Fruit fly (Drosophila melanogaster) whole organism, embryonic: ENCODE measurements around the gene Vav.

ENCODE experiments used
- CG10267 ChIP-seq: fragments of 200-800 bp; sonication (Bioruptor generic); optimal IDR thresholded peaks from 2 replicates; lab custom pipeline; 2018; ENCODE audit warnings: missing biosample characterization, mild to moderate bottlenecking, missing genetic modification characterization, moderate library complexity
- CG10979 ChIP-seq: fragments of 200-800 bp; sonication (Bioruptor generic); optimal IDR thresholded peaks from 2 replicates; lab custom pipeline; 2018; ENCODE audit warnings: missing biosample characterization, mild to moderate bottlenecking, missing genetic modification characterization, moderate library complexity
- CG11093 ChIP-seq: fragments of 200-800 bp; sonication (Bioruptor generic); IDR thresholded peaks from 3 replicates; pipeline ENCODE4 v1.3.6; 2022; ENCODE audit warnings: missing biosample characterization, missing genetic modification characterization
- CG14050 ChIP-seq: fragments of 200-800 bp; sonication (Bioruptor generic); IDR thresholded peaks from 3 replicates; pipeline ENCODE4 v1.3.6; 2022; ENCODE audit warnings: missing biosample characterization, missing genetic modification characterization
- CG1647 ChIP-seq: fragments of 200-800 bp; sonication (Bioruptor generic); optimal IDR thresholded peaks from 3 replicates; lab custom pipeline; 2016; ENCODE audit warnings: missing biosample characterization, missing genetic modification characterization
- CG17829 ChIP-seq: fragments of 200-800 bp; optimal IDR thresholded peaks from 2 replicates; lab custom pipeline; 2019; ENCODE audit warnings: missing biosample characterization, mild to moderate bottlenecking, missing genetic modification characterization, moderate library complexity
- CG17912 ChIP-seq: fragments of 200-800 bp; sonication (Bioruptor generic); optimal IDR thresholded peaks from 2 replicates; lab custom pipeline; 2018; ENCODE audit warnings: missing biosample characterization, mild to moderate bottlenecking, missing genetic modification characterization
- CG2120 ChIP-seq: fragments of 200-800 bp; sonication (Bioruptor generic); optimal IDR thresholded peaks from 3 replicates; lab custom pipeline; 2016; ENCODE audit warnings: missing biosample characterization, missing genetic modification characterization
- CG32767 ChIP-seq: fragments of 200-800 bp; sonication (Bioruptor generic); IDR thresholded peaks from 2 replicates; pipeline ENCODE4 v1.3.6; 2022; ENCODE audit warnings: missing biosample characterization, missing genetic modification characterization
- CG3726 ChIP-seq: fragments of 200-800 bp; sonication (Bioruptor generic); IDR thresholded peaks from 3 replicates; pipeline ENCODE4, ENCODE4 v1.3.6; 2022; ENCODE audit warnings: missing biosample characterization, missing genetic modification characterization
- CG5953 ChIP-seq: fragments of 200-800 bp; sonication (Bioruptor generic); IDR thresholded peaks from 2 replicates; pipeline ENCODE4 v1.3.6; 2022; ENCODE audit warnings: missing biosample characterization, missing genetic modification characterization
- CG8281 ChIP-seq: fragments of 200-800 bp; sonication (Bioruptor generic); optimal IDR thresholded peaks from 2 replicates; lab custom pipeline; 2018; ENCODE audit warnings: missing biosample characterization, mild to moderate bottlenecking, missing genetic modification characterization, moderate library complexity
- CG9727 ChIP-seq: fragments of 200-800 bp; sonication (Bioruptor generic); optimal IDR thresholded peaks from 3 replicates; lab custom pipeline; 2017; ENCODE audit warnings: missing biosample characterization, mild to moderate bottlenecking, missing genetic modification characterization
- D ChIP-seq, 2 experiments: fragments of 200-800 bp in 1 of 2; fragments of >200 bp in 1 of 2; sonication (Bioruptor generic) in 1 of 2; optimal IDR thresholded peaks; 2 replicates in 1 of 2; 3 replicates in 1 of 2; lab custom pipeline; 2017; ENCODE audit warnings: mild to moderate bottlenecking in 1 of 2, missing biosample characterization in 1 of 2, missing genetic modification characterization in 1 of 2, missing genetic modification reagents in 1 of 2
- D19B ChIP-seq: fragments of 200-800 bp; sonication (Bioruptor generic); optimal IDR thresholded peaks from 2 replicates; lab custom pipeline; 2017; ENCODE audit warnings: missing biosample characterization, mild to moderate bottlenecking, missing genetic modification characterization
- Dek ChIP-seq: fragments of 200-800 bp; sonication (Bioruptor generic); optimal IDR thresholded peaks from 3 replicates; lab custom pipeline; 2019; ENCODE audit warnings: missing biosample characterization, mild to moderate bottlenecking, missing genetic modification characterization, moderate library complexity
- Elba2 ChIP-seq: fragments of 200-800 bp; sonication (Bioruptor generic); optimal IDR thresholded peaks from 3 replicates; lab custom pipeline; 2016; ENCODE audit warnings: missing biosample characterization, missing genetic modification characterization
- Hey ChIP-seq: fragments of 200-800 bp; sonication (Bioruptor generic); optimal IDR thresholded peaks from 3 replicates; lab custom pipeline; 2018; ENCODE audit warnings: missing biosample characterization, mild to moderate bottlenecking, missing genetic modification characterization
- Hr39 ChIP-seq: fragments of >200 bp; optimal IDR thresholded peaks from 2 replicates; lab custom pipeline; 2017
- Hr78 ChIP-seq, 2 experiments: fragments of 200-800 bp in 1 of 2; fragments of >200 bp in 1 of 2; sonication (Bioruptor generic) in 1 of 2; optimal IDR thresholded peaks; 2 replicates each; lab custom pipeline; 2017 to 2019; ENCODE audit warnings: missing biosample characterization in 2 of 2, missing genetic modification characterization in 2 of 2, mild to moderate bottlenecking in 1 of 2, moderate library complexity in 1 of 2
- Hsf ChIP-seq: fragments of 200-800 bp; sonication (Bioruptor generic); optimal IDR thresholded peaks from 3 replicates; lab custom pipeline; 2016; ENCODE audit warnings: missing biosample characterization, missing genetic modification characterization
- Rfx ChIP-seq: fragments of 200-800 bp; sonication (Bioruptor generic); IDR thresholded peaks from 2 replicates; pipeline ENCODE4 v1.3.6; 2022; ENCODE audit warnings: missing biosample characterization, missing genetic modification characterization
- Sox100B ChIP-seq: fragments of 200-800 bp; sonication (Bioruptor generic); optimal IDR thresholded peaks from 3 replicates; lab custom pipeline; 2018; ENCODE audit warnings: missing biosample characterization, mild to moderate bottlenecking, missing genetic modification characterization
- Usf ChIP-seq: fragments of 200-800 bp; sonication (Bioruptor generic); optimal IDR thresholded peaks from 2 replicates; lab custom pipeline; 2017; ENCODE audit warnings: missing genotype, missing biosample characterization, missing genetic modification characterization
- amos ChIP-seq: fragments of 200-800 bp; sonication (Bioruptor generic); IDR thresholded peaks from 2 replicates; pipeline ENCODE4 v1.3.6; 2022; ENCODE audit warnings: missing biosample characterization, missing genetic modification characterization; ENCODE audit not compliant: partially characterized antibody
- chif ChIP-seq, 2 experiments: fragments of 200-800 bp; sonication (Bioruptor generic); optimal IDR thresholded peaks; 3 replicates each; lab custom pipeline; 2016; ENCODE audit warnings: missing biosample characterization in 2 of 2, missing genetic modification characterization in 2 of 2
- crc ChIP-seq: fragments of 200-800 bp; sonication (Bioruptor generic); optimal IDR thresholded peaks from 2 replicates; lab custom pipeline; 2016; ENCODE audit warnings: missing biosample characterization, missing genetic modification characterization
- croc ChIP-seq: fragments of 200-800 bp; sonication (Bioruptor generic); conservative IDR thresholded peaks from 3 replicates; pipeline ENCODE4 v1.3.6; 2022; ENCODE audit warnings: missing biosample characterization, missing genetic modification characterization
- danr ChIP-seq: fragments of 200-800 bp; sonication (Bioruptor generic); IDR thresholded peaks from 2 replicates; pipeline ENCODE4 v1.3.6; 2022; ENCODE audit warnings: missing biosample characterization, missing genetic modification characterization
- dati ChIP-seq: fragments of 200-800 bp; sonication (Bioruptor generic); IDR thresholded peaks from 2 replicates; pipeline ENCODE4 v1.3.6; 2022; ENCODE audit warnings: missing biosample characterization, missing genetic modification characterization
- esg ChIP-seq: fragments of 200-800 bp; sonication (Bioruptor generic); conservative IDR thresholded peaks from 2 replicates; pipeline ENCODE4 v1.3.6; 2022; ENCODE audit warnings: missing biosample characterization, missing genetic modification characterization
- exex ChIP-seq: fragments of 200-800 bp; sonication (Bioruptor generic); optimal IDR thresholded peaks from 4 replicates; lab custom pipeline; 2018; ENCODE audit warnings: missing biosample characterization, mild to moderate bottlenecking, missing genetic modification characterization, moderate library complexity
- fd64A ChIP-seq: fragments of 200-800 bp; sonication (Bioruptor generic); optimal IDR thresholded peaks from 3 replicates; lab custom pipeline; 2018; ENCODE audit warnings: missing biosample characterization, mild to moderate bottlenecking, missing genetic modification characterization
- her ChIP-seq: fragments of 200-800 bp; sonication (Bioruptor generic); optimal IDR thresholded peaks from 2 replicates; lab custom pipeline; 2016; ENCODE audit warnings: missing biosample characterization, missing genetic modification characterization
- inv ChIP-seq: fragments of 200-800 bp; sonication (Bioruptor generic); IDR thresholded peaks from 2 replicates; pipeline ENCODE4 v1.3.6; 2022; ENCODE audit warnings: missing biosample characterization, missing genetic modification characterization; ENCODE audit not compliant: partially characterized antibody
- lab ChIP-seq: fragments of 200-800 bp; sonication (Bioruptor generic); optimal IDR thresholded peaks from 3 replicates; lab custom pipeline; 2017; ENCODE audit warnings: missing biosample characterization, missing genetic modification characterization, mild to moderate bottlenecking, moderate library complexity, missing genetic modification reagents
- nom ChIP-seq: fragments of 200-800 bp; sonication (Bioruptor generic); optimal IDR thresholded peaks from 2 replicates; lab custom pipeline; 2017; ENCODE audit warnings: missing biosample characterization, missing genetic modification characterization, mild to moderate bottlenecking, moderate library complexity, missing genetic modification reagents
- odd ChIP-seq: fragments of 200-800 bp; sonication (Bioruptor generic); optimal IDR thresholded peaks from 2 replicates; lab custom pipeline; 2017; ENCODE audit warnings: missing biosample characterization, mild to moderate bottlenecking, missing genetic modification characterization
- p53 ChIP-seq: fragments of 200-800 bp; sonication (Bioruptor generic); optimal IDR thresholded peaks from 2 replicates; lab custom pipeline; 2016; ENCODE audit warnings: missing biosample characterization, missing genetic modification characterization
- run ChIP-seq: fragments of 200-800 bp; sonication (Bioruptor generic); optimal IDR thresholded peaks from 3 replicates; lab custom pipeline; 2018; ENCODE audit warnings: missing biosample characterization, mild to moderate bottlenecking, missing genetic modification characterization
- sug ChIP-seq: fragments of 200-800 bp; optimal IDR thresholded peaks from 2 replicates; lab custom pipeline; 2019; ENCODE audit warnings: missing biosample characterization, mild to moderate bottlenecking, missing genetic modification characterization, moderate library complexity
- toy ChIP-seq: fragments of 200-800 bp; sonication (Bioruptor generic); IDR thresholded peaks from 2 replicates; pipeline ENCODE4 v1.3.6; 2022; ENCODE audit warnings: missing biosample characterization, missing genetic modification characterization
- tx ChIP-seq: fragments of 200-800 bp; sonication (Bioruptor generic); optimal IDR thresholded peaks from 2 replicates; lab custom pipeline; 2016; ENCODE audit warnings: missing biosample characterization, missing genetic modification characterization
- unc-4 ChIP-seq: fragments of 200-800 bp; sonication (Bioruptor generic); IDR thresholded peaks from 2 replicates; pipeline ENCODE4 v1.3.6; 2022; ENCODE audit warnings: missing biosample characterization, missing genetic modification characterization; ENCODE audit not compliant: partially characterized antibody
- zen2 ChIP-seq: fragments of 200-800 bp; sonication (Bioruptor generic); IDR thresholded peaks from 3 replicates; pipeline ENCODE4 v1.3.6; 2022; ENCODE audit warnings: missing biosample characterization, missing genetic modification characterization; ENCODE audit not compliant: partially characterized antibody

The Vav gene

DNA sequence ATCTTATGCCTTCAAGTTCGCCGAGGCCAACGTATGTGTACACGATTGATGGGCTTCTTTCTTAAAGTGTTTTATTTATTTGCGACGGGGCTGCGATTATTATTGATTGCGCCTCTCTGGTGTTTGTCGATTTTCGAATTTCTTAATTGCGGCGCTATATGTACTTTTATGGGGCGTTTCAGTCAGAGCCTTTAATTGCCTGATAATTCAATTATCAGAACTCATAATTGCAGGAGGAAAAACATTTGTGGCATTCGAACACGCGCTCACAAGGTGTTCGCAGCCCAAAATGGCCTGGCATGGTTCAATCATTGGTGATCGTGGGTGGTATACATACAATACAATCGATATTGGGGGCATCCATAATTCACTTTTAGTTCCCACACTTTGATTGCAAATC, 24.6 kb downstream of the Vav start:
- TF ChIP-seq exex (tag; lab: Kevin White, UChicago) (peak; percentile 43), Elba2 (GFP tag; lab: Kevin White, UChicago) (no peak), sug (tag; lab: Kevin White, UChicago) (peak; percentile 50), crc (GFP tag; lab: Kevin White, UChicago) (no peak), dati (GFP tag; lab: Robert Waterston, UW) (no peak), tx (GFP tag; lab: Kevin White, UChicago) (no peak), Rfx (GFP tag; lab: Robert Waterston, UW) (no peak), D19B (GFP tag; lab: Kevin White, UChicago) (no peak), D (optimal IDR thresholded peaks at IDR 0.05; lab: Kevin White, UChicago) (no peak), D (GFP tag; optimal IDR thresholded peaks at IDR 0.05; lab: Kevin White, UChicago) (no peak), Hsf (GFP tag; lab: Kevin White, UChicago) (no peak), lab (GFP tag; lab: Kevin White, UChicago) (peak; percentile 60)

dm6 chrX:19287784-19288183, 26.2 kb downstream of the Vav start:
- TF ChIP-seq Hey (tag; lab: Kevin White, UChicago), result peak; percentile 6
- TF ChIP-seq p53 (GFP tag; lab: Kevin White, UChicago), result no peak
- peak; percentile 43 for TF ChIP-seq nom (GFP tag; lab: Kevin White, UChicago)
- peak; percentile 99 for TF ChIP-seq CG8281 (tag; lab: Kevin White, UChicago)

DNA sequence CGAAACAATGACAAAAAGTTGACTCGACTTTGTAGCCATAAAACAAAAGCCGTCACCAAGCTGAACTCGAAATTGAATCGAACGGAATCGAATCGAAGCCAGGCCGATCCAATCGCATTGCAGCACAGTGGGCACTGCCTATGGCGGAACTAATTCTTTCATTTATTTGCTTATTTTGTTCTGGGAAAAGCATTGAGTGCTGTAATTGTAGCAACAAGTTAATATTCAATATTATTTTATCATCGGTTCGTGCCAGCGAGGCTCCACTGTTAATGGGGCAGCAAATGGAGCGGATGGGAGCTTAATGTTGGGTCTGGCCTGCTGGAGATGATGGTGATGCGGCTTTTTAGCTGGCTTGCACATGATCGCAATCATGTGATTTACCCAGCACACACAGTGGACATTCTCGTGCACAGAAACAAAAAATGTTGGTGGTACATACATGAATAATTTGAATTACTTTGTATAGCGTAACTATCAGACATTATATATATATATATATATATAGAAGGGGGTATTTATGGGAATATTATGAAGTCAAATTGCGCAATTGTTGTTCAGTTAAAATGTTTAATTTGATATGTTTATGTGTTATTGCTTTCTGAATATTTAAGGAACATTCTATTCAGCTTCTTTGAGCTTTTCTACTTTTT, 27.8 kb downstream of the Vav start:
- TF ChIP-seq Hr78 (GFP tag; optimal IDR thresholded peaks at IDR 0.05; lab: Kevin White, UChicago) (peak in 1 of 2 experiments; percentile 68), unc-4 (no peak), inv (no peak), run (tag; lab: Kevin White, UChicago) (peak; percentile 85), Hr39 (lab: Kevin White, UChicago) (no peak), CG9727 (GFP tag; lab: Kevin White, UChicago) (peak; percentile 69), odd (peak; percentile 77), CG10979 (tag; lab: Kevin White, UChicago) (peak; percentile 84), D (optimal IDR thresholded peaks at IDR 0.05; lab: Kevin White, UChicago) (no peak), D (GFP tag; optimal IDR thresholded peaks at IDR 0.05; lab: Kevin White, UChicago) (peak; percentile 77), zen2 (GFP tag; lab: Robert Waterston, UW) (no peak), CG3726 (peak; percentile 92), CG14050 (GFP tag; lab: Robert Waterston, UW) (peak; percentile 92), CG5953 (GFP tag; lab: Robert Waterston, UW) (peak; percentile 93), CG17829 (tag; lab: Kevin White, UChicago) (peak; percentile 84), esg (GFP tag; lab: Robert Waterston, UW) (peak; percentile 91), CG11093 (GFP tag; lab: Robert Waterston, UW) (peak; percentile 87), CG1647 (GFP tag; lab: Kevin White, UChicago) (peak; percentile 88), CG32767 (GFP tag; lab: Robert Waterston, UW) (peak; percentile 77), croc (GFP tag; lab: Robert Waterston, UW) (peak; percentile 85), CG10267 (tag; lab: Kevin White, UChicago) (peak; percentile 72), amos (GFP tag; lab: Robert Waterston, UW) (no peak), toy (peak; percentile 49; the same call in 1 of the 2 replicates), fd64A (GFP tag; lab: Kevin White, UChicago) (peak; percentile 84), Dek (tag; lab: Kevin White, UChicago) (peak; percentile 73), Usf (GFP tag; lab: Kevin White, UChicago) (peak; percentile 62), D19B (GFP tag; lab: Kevin White, UChicago) (peak; percentile 43), CG8281 (tag; lab: Kevin White, UChicago) (peak; percentile 74), chif (GFP tag; optimal IDR thresholded peaks at IDR 0.05; lab: Kevin White, UChicago) (peak; percentile 86 to 91), CG17912 (GFP tag; lab: Kevin White, UChicago) (peak; percentile 90), CG2120 (GFP tag; lab: Kevin White, UChicago) (peak; percentile 70), Sox100B (GFP tag; lab: Kevin White, UChicago) (peak; percentile 78), her (GFP tag; lab: Kevin White, UChicago) (peak; percentile 71), danr (GFP tag; lab: Robert Waterston, UW) (peak; percentile 87)
